Fruit fly (Drosophila melanogaster) whole organism, wandering third instar larva: ENCODE results near the gene CG10345.

Experiments
- Hr78 ChIP-seq: fragments of >200 bp; optimal IDR thresholded peaks from 2 replicates; lab custom pipeline; 2017; ENCODE audit warnings: missing biosample characterization, missing genetic modification characterization
- Myc ChIP-seq: fragments of >200 bp; optimal IDR thresholded peaks from 2 replicates; lab custom pipeline; 2017
- h ChIP-seq: fragments of 200-800 bp; sonication (Bioruptor generic); optimal IDR thresholded peaks from 3 replicates; lab custom pipeline; 2016; ENCODE audit warnings: missing biosample characterization, mild to moderate bottlenecking, missing genetic modification characterization
- jim ChIP-seq: fragments of 175-275, 200-325 bp; sonication (Bioruptor generic); optimal IDR thresholded peaks from 2 replicates; lab custom pipeline; 2016; ENCODE audit warnings: missing biosample characterization, mild to moderate bottlenecking, missing genetic modification characterization
- lola ChIP-seq: fragments of >200 bp; optimal IDR thresholded peaks from 2 replicates; lab custom pipeline; 2017; ENCODE audit warnings: missing biosample characterization, missing genetic modification characterization

- no peak for TF ChIP-seq h (GFP tag; lab: Kevin White, UChicago)
- TF ChIP-seq jim (GFP tag; lab: Kevin White, UChicago): no peak
- TF ChIP-seq lola (GFP tag; lab: Kevin White, UChicago): no peak
- TF ChIP-seq Myc (lab: Kevin White, UChicago): no peak
- no peak for TF ChIP-seq Hr78 (GFP tag; lab: Kevin White, UChicago)
Measured at dm6 chr3R:16624371-16624749, 19.7 kb upstream of the CG10345 start, which contains the start of gene Ccdc114.
